Fruit fly (Drosophila melanogaster) S2 (cell line): ENCODE data around the gene CG12025.

Experiments
- CG8478 ChIP-seq: fragments of >200 bp; optimal IDR thresholded peaks from 2 replicates; lab custom pipeline; 2018
- CTCF ChIP-seq, 2 experiments: fragments of >200 bp; optimal IDR thresholded peaks; 2 replicates each; lab custom pipeline; 2018

DNA sequence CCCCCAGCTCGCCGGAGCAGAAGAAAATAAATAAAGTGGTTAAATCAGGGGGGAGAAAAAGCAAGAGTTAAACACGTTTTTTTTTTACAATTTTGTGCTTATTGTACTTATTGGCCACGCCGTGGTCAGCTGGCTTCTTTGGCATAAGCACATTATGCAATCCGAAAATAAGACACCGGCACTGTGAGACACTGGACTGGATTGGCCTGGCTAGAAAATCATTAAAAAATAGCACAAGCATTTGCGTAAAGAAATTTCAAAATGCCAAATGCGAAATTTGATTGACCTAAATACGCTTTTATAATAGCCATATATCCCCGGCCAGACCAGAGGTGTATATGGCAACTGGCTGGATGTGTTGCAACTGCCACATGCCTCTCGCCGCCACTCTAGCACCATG, 39.2 kb downstream of the CG12025 start:
- TF ChIP-seq CG8478 (lab: Kevin White, UChicago) (no peak), CTCF (optimal IDR thresholded peaks at IDR 0.05; lab: Kevin White, UChicago) (no peak)
